Worm (Caenorhabditis elegans) whole organism, young adult: ENCODE data around the gene pgm-2.

Experiments used
- B0019.2 ChIP-seq: fragments of 200-800 bp; sonication (Bioruptor generic); conservative IDR thresholded peaks from 2 replicates; pipeline ENCODE4 v1.3.6; 2022; ENCODE audit warnings: missing genetic modification reagents, missing genetic modification characterization, missing compliant biosample characterization
- B0336.3 ChIP-seq: fragments of 200-800 bp; sonication (Bioruptor generic); IDR thresholded peaks from 2 replicates; pipeline ENCODE4 v1.3.6; 2022; ENCODE audit warnings: missing genetic modification characterization, missing compliant biosample characterization
- F33H1.4 ChIP-seq: fragments of 200-800 bp; sonication (Bioruptor generic); IDR thresholded peaks from 2 replicates; pipeline ENCODE4 v1.3.6; 2022; ENCODE audit warnings: missing genetic modification reagents, missing genetic modification characterization, missing compliant biosample characterization
- F37B4.10 ChIP-seq: fragments of 200-800 bp; sonication (Bioruptor generic); IDR thresholded peaks from 2 replicates; pipeline ENCODE4 v1.3.6; 2022; ENCODE audit warnings: missing genetic modification characterization, missing compliant biosample characterization
- F49E8.2 ChIP-seq: sonication (generic microtip); optimal IDR thresholded peaks from 3 replicates; lab custom pipeline; 2017; ENCODE audit warnings: missing genetic modification characterization, mild to moderate bottlenecking, missing compliant biosample characterization, antibody characterized with exemption, moderate library complexity; ENCODE audit not compliant: insufficient read depth
- Y53F4B.3 ChIP-seq: fragments of 200-800 bp; sonication (Bioruptor generic); IDR thresholded peaks from 2 replicates; pipeline ENCODE4 v1.3.6; 2022; ENCODE audit warnings: missing genetic modification reagents, missing genetic modification characterization, missing compliant biosample characterization
- akir-1 ChIP-seq: fragments of 200-800 bp; sonication (Bioruptor generic); optimal IDR thresholded peaks from 2 replicates; lab custom pipeline; 2018; ENCODE audit warnings: mild to moderate bottlenecking, missing genetic modification characterization, moderate library complexity, missing compliant biosample characterization
- ama-1 ChIP-seq, 3 experiments: fragments of 150-350 bp in 1 of 3; sonication (generic microtip) in 2 of 3; optimal IDR thresholded peaks; 2 replicates each; lab custom pipeline; 2014 to 2018; ENCODE audit warnings: missing biosample characterization in 2 of 3, missing genetic modification characterization in 2 of 3, missing genetic modification reagents in 2 of 3
- ccch-3 ChIP-seq: fragments of 200-800 bp; sonication (Bioruptor generic); optimal IDR thresholded peaks from 2 replicates; lab custom pipeline; 2018; ENCODE audit warnings: mild to moderate bottlenecking, missing genetic modification characterization, missing compliant biosample characterization
- cebp-1 ChIP-seq, 2 experiments: fragments of 200-800 bp in 1 of 2; sonication (Bioruptor generic) in 1 of 2; sonication (generic microtip) in 1 of 2; IDR thresholded peaks in 1 of 2; optimal IDR thresholded peaks in 1 of 2; 2 replicates each; pipeline versions ENCODE4 v1.3.6 to Lab custom; 2017 to 2022; ENCODE audit warnings: missing compliant biosample characterization in 2 of 2, missing genetic modification characterization in 2 of 2, mild to moderate bottlenecking in 1 of 2, missing genetic modification reagents in 1 of 2, moderate library complexity in 1 of 2
- ceh-27 ChIP-seq: fragments of 200-800 bp; sonication (Bioruptor generic); optimal IDR thresholded peaks from 2 replicates; lab custom pipeline; 2018; ENCODE audit warnings: mild to moderate bottlenecking, missing genetic modification characterization, moderate library complexity, missing compliant biosample characterization
- ceh-40 ChIP-seq: fragments of 200-800 bp; sonication (Bioruptor generic); IDR thresholded peaks from 2 replicates; pipeline ENCODE4 v1.3.6; 2022; ENCODE audit warnings: missing genetic modification characterization, missing compliant biosample characterization
- dox-1 ChIP-seq: fragments of 200-800 bp; sonication (Bioruptor generic); IDR thresholded peaks from 2 replicates; pipeline ENCODE4 v1.3.6; 2022; ENCODE audit warnings: missing genetic modification reagents, missing genetic modification characterization, missing compliant biosample characterization
- dpff-1 ChIP-seq: sonication (generic microtip); optimal IDR thresholded peaks from 2 replicates; lab custom pipeline; 2017; ENCODE audit warnings: mild to moderate bottlenecking, missing genetic modification characterization, missing compliant biosample characterization
- egl-44 ChIP-seq: fragments of 200-800 bp; sonication (Bioruptor generic); IDR thresholded peaks from 2 replicates; pipeline ENCODE4 v1.3.6; 2022; ENCODE audit warnings: missing genetic modification reagents, missing genetic modification characterization, missing compliant biosample characterization
- ekl-4 ChIP-seq: fragments of 200-800 bp; sonication (Bioruptor generic); IDR thresholded peaks from 2 replicates; pipeline ENCODE4 v1.3.6; 2022; ENCODE audit warnings: missing genetic modification reagents, missing genetic modification characterization, missing compliant biosample characterization
- gei-17 ChIP-seq: fragments of 200-800 bp; sonication (Bioruptor generic); optimal IDR thresholded peaks from 2 replicates; lab custom pipeline; 2018; ENCODE audit warnings: mild to moderate bottlenecking, missing genetic modification characterization, missing compliant biosample characterization
- hlh-12 ChIP-seq: sonication (generic microtip); optimal IDR thresholded peaks from 2 replicates; lab custom pipeline; 2016; ENCODE audit warnings: missing genetic modification characterization, missing compliant biosample characterization
- let-526 ChIP-seq: fragments of 200-800 bp; sonication (Bioruptor generic); IDR thresholded peaks from 2 replicates; pipeline ENCODE4 v1.3.6; 2022; ENCODE audit warnings: missing genetic modification reagents, missing genetic modification characterization, missing compliant biosample characterization
- lin-35 ChIP-seq, 3 experiments: fragments of 150-350 bp in 2 of 3; sonication (generic microtip) in 1 of 3; optimal IDR thresholded peaks; 2 replicates each; lab custom pipeline; 2014 to 2018; ENCODE audit warnings: missing biosample characterization in 3 of 3, missing genetic modification characterization in 3 of 3, missing genetic modification reagents in 3 of 3
- lin-40 ChIP-seq: sonication (generic microtip); optimal IDR thresholded peaks from 2 replicates; lab custom pipeline; 2016; ENCODE audit warnings: missing genetic modification characterization, mild to moderate bottlenecking, missing compliant biosample characterization, missing genotype, missing genetic modification reagents
- lin-54 ChIP-seq: fragments of 200-800 bp; sonication (Bioruptor generic); optimal IDR thresholded peaks from 2 replicates; lab custom pipeline; 2018; ENCODE audit warnings: mild to moderate bottlenecking, missing genetic modification characterization, missing compliant biosample characterization
- lsl-1 ChIP-seq: fragments of 200-800 bp; sonication (Bioruptor generic); optimal IDR thresholded peaks from 2 replicates; lab custom pipeline; 2018; ENCODE audit warnings: mild to moderate bottlenecking, missing genetic modification characterization, moderate library complexity, missing compliant biosample characterization
- lsy-27 ChIP-seq: sonication (generic microtip); optimal IDR thresholded peaks from 2 replicates; lab custom pipeline; 2017; ENCODE audit warnings: missing genetic modification characterization, mild to moderate bottlenecking, missing compliant biosample characterization, antibody characterized with exemption, missing genotype, borderline replicate concordance; ENCODE audit not compliant: insufficient read depth
- madf-6 ChIP-seq: fragments of 200-800 bp; sonication (Bioruptor generic); IDR thresholded peaks from 2 replicates; pipeline ENCODE4 v1.3.6; 2022; ENCODE audit warnings: missing genetic modification reagents, missing genetic modification characterization, missing compliant biosample characterization
- madf-8 ChIP-seq: fragments of 200-800 bp; sonication (Bioruptor generic); conservative IDR thresholded peaks from 2 replicates; pipeline ENCODE4 v1.3.6; 2022; ENCODE audit warnings: missing genetic modification reagents, missing genetic modification characterization, missing compliant biosample characterization
- mel-28 ChIP-seq: sonication (generic microtip); optimal IDR thresholded peaks from 2 replicates; lab custom pipeline; 2016; ENCODE audit warnings: borderline replicate concordance, mild to moderate bottlenecking, missing genetic modification characterization, missing compliant biosample characterization
- nfya-1 ChIP-seq: sonication (generic microtip); optimal IDR thresholded peaks from 2 replicates; lab custom pipeline; 2017; ENCODE audit warnings: antibody characterized with exemption, missing compliant biosample characterization, missing genetic modification characterization, borderline replicate concordance; ENCODE audit not compliant: insufficient read depth
- nfyb-1 ChIP-seq: fragments of 200-800 bp; sonication (Bioruptor generic); IDR thresholded peaks from 2 replicates; pipeline ENCODE4 v1.3.6; 2022; ENCODE audit warnings: missing genetic modification reagents, missing genetic modification characterization, missing compliant biosample characterization
- nhr-90 ChIP-seq: sonication (generic microtip); optimal IDR thresholded peaks from 2 replicates; lab custom pipeline; 2016; ENCODE audit warnings: missing genotype, mild to moderate bottlenecking, missing genetic modification characterization, missing compliant biosample characterization
- pbrm-1 ChIP-seq: fragments of 200-800 bp; sonication (Bioruptor generic); IDR thresholded peaks from 2 replicates; pipeline ENCODE4 v1.3.6; 2022; ENCODE audit warnings: missing genetic modification reagents, missing genetic modification characterization, missing compliant biosample characterization
- pha-4 ChIP-seq: fragments of 150-350 bp; sonication (generic microtip); optimal IDR thresholded peaks from 2 replicates; lab custom pipeline; 2014; ENCODE audit warnings: missing biosample characterization, missing genetic modification reagents, missing genetic modification characterization
- snpc-1.1 ChIP-seq: sonication (generic microtip); optimal IDR thresholded peaks from 2 replicates; lab custom pipeline; 2017; ENCODE audit warnings: missing genetic modification characterization, mild to moderate bottlenecking, missing compliant biosample characterization, antibody characterized with exemption, moderate library complexity, missing genotype, missing genetic modification reagents; ENCODE audit not compliant: insufficient read depth
- snpc-3.4 ChIP-seq: sonication (generic microtip); optimal IDR thresholded peaks from 2 replicates; lab custom pipeline; 2017; ENCODE audit warnings: missing genetic modification characterization, mild to moderate bottlenecking, missing compliant biosample characterization, antibody characterized with exemption, moderate library complexity, missing genotype, missing genetic modification reagents
- snpc-4 ChIP-seq, 5 experiments: fragments of 150-350 bp in 1 of 5; sonication (generic microtip) in 4 of 5; optimal IDR thresholded peaks; 2 replicates each; lab custom pipeline; 2014 to 2018; ENCODE audit warnings: missing genetic modification characterization in 5 of 5, missing biosample characterization in 3 of 5, antibody characterized with exemption in 2 of 5, mild to moderate bottlenecking in 2 of 5, missing compliant biosample characterization in 2 of 5, missing genotype in 2 of 5, moderate library complexity in 2 of 5, missing genetic modification reagents in 1 of 5
- sptf-2 ChIP-seq: fragments of 200-800 bp; sonication (Bioruptor generic); optimal IDR thresholded peaks from 2 replicates; lab custom pipeline; 2018; ENCODE audit warnings: mild to moderate bottlenecking, missing genetic modification characterization, missing compliant biosample characterization
- unc-130 ChIP-seq: sonication (generic microtip); optimal IDR thresholded peaks from 2 replicates; lab custom pipeline; 2016; ENCODE audit warnings: missing genetic modification reagents, missing genetic modification characterization, missing compliant biosample characterization
- unc-62 ChIP-seq: fragments of 150-350 bp; optimal IDR thresholded peaks from 2 replicates; lab custom pipeline; 2014; ENCODE audit warnings: missing biosample characterization, missing genetic modification reagents, missing genetic modification characterization
- xnd-1 ChIP-seq: sonication (generic microtip); optimal IDR thresholded peaks from 2 replicates; lab custom pipeline; 2016; ENCODE audit warnings: missing genotype, missing genetic modification reagents, missing genetic modification characterization, missing compliant biosample characterization
- ztf-22 ChIP-seq: fragments of 200-800 bp; sonication (Bioruptor generic); optimal IDR thresholded peaks from 2 replicates; lab custom pipeline; 2018; ENCODE audit warnings: mild to moderate bottlenecking, missing genetic modification characterization, moderate library complexity, missing compliant biosample characterization
- ztf-26 ChIP-seq: sonication (generic microtip); optimal IDR thresholded peaks from 2 replicates; lab custom pipeline; 2017; ENCODE audit warnings: missing genetic modification characterization, missing compliant biosample characterization

The pgm-2 gene

ce11 chrIII:13314636-13315035 lies 15.5 kb downstream of the pgm-2 start:
- TF ChIP-seq dpff-1 (tag; lab: Kevin White, UChicago) (no peak), F33H1.4 (peak; percentile 48), pbrm-1 (GFP tag; lab: Robert Waterston, UW) (no peak), snpc-4 (GFP tag; optimal IDR thresholded peaks at IDR 0.05; lab: Kevin White, UChicago) (no peak), snpc-4 (tag; optimal IDR thresholded peaks at IDR 0.05; lab: Kevin White, UChicago) (no peak), xnd-1 (no peak), unc-130 (no peak), ama-1 (optimal IDR thresholded peaks at IDR 0.05; lab: Kevin White, UChicago) (no peak), ama-1 (GFP tag; optimal IDR thresholded peaks at IDR 0.05; lab: Kevin White, UChicago) (no peak), lin-54 (GFP tag; lab: Kevin White, UChicago) (no peak), snpc-3.4 (no peak), B0019.2 (GFP tag; lab: Robert Waterston, UW) (no peak), lin-40 (tag; lab: Kevin White, UChicago) (no peak), madf-6 (GFP tag; lab: Robert Waterston, UW) (peak; percentile 50), nhr-90 (tag; lab: Kevin White, UChicago) (no peak), lsl-1 (peak; percentile 56), ceh-27 (GFP tag; lab: Kevin White, UChicago) (no peak), hlh-12 (tag; lab: Kevin White, UChicago) (no peak), ztf-26 (no peak), pha-4 (tag; lab: Kevin White, UChicago) (no peak), ztf-22 (no peak), akir-1 (GFP tag; lab: Kevin White, UChicago) (no peak)
- TF ChIP-seq, all 124 proteins: peak for 3

ce11 chrIII:13315071-13315470 lies 15.9 kb downstream of the pgm-2 start, which contains the start of gene dph-7:
TSS of gene dph-7 (plus strand) at chrIII:13315123.
- TF ChIP-seq unc-62 = no peak
- TF ChIP-seq Y53F4B.3 (GFP tag; lab: Robert Waterston, UW) = no peak
- no peak for TF ChIP-seq nfya-1 (tag; lab: Kevin White, UChicago)
- TF ChIP-seq sptf-2 (GFP tag; lab: Kevin White, UChicago) = no peak
- no peak for TF ChIP-seq B0336.3
- TF ChIP-seq pha-4 (tag; lab: Kevin White, UChicago) = no peak
- no peak for TF ChIP-seq F49E8.2 (tag; lab: Kevin White, UChicago)
- no peak for TF ChIP-seq cebp-1 (GFP tag; IDR thresholded peaks at IDR 0.05; lab: Robert Waterston, UW)
- TF ChIP-seq cebp-1 (tag; optimal IDR thresholded peaks at IDR 0.05; lab: Kevin White, UChicago) = no peak
- no peak for TF ChIP-seq egl-44 (GFP tag; lab: Robert Waterston, UW)
- TF ChIP-seq nfyb-1 = no peak
- TF ChIP-seq ceh-27 (GFP tag; lab: Kevin White, UChicago) = no peak
- no peak for TF ChIP-seq F37B4.10
- no peak for TF ChIP-seq ccch-3 (GFP tag; lab: Kevin White, UChicago)
- TF ChIP-seq ceh-40 (GFP tag; lab: Robert Waterston, UW) = no peak
- no peak for TF ChIP-seq madf-8 (GFP tag; lab: Robert Waterston, UW)
- no peak for TF ChIP-seq snpc-1.1 (tag; lab: Kevin White, UChicago)
- TF ChIP-seq, all 124 proteins: peak for 0

ce11 chrIII:13316935-13317334 lies 17.8 kb downstream of the pgm-2 start:
- TF ChIP-seq cebp-1 (GFP tag; IDR thresholded peaks at IDR 0.05; lab: Robert Waterston, UW) = no peak
- no peak for TF ChIP-seq cebp-1 (tag; optimal IDR thresholded peaks at IDR 0.05; lab: Kevin White, UChicago)
- no peak for TF ChIP-seq mel-28 (tag; lab: Kevin White, UChicago)
- no peak for TF ChIP-seq gei-17
- no peak for TF ChIP-seq dox-1 (GFP tag; lab: Robert Waterston, UW)
- no peak for TF ChIP-seq ekl-4 (GFP tag; lab: Robert Waterston, UW)
- no peak for TF ChIP-seq F37B4.10
- TF ChIP-seq lin-35 (GFP tag; optimal IDR thresholded peaks at IDR 0.05; lab: Kevin White, UChicago) = no peak
- no peak for TF ChIP-seq pbrm-1 (GFP tag; lab: Robert Waterston, UW)
- TF ChIP-seq let-526 = no peak
- no peak for TF ChIP-seq nhr-90 (tag; lab: Kevin White, UChicago)
- no peak for TF ChIP-seq lsy-27 (tag; lab: Kevin White, UChicago)
